Fruit fly (Drosophila melanogaster): ENCODE measurements around the gene brv1.

Gene brv1

DNA sequence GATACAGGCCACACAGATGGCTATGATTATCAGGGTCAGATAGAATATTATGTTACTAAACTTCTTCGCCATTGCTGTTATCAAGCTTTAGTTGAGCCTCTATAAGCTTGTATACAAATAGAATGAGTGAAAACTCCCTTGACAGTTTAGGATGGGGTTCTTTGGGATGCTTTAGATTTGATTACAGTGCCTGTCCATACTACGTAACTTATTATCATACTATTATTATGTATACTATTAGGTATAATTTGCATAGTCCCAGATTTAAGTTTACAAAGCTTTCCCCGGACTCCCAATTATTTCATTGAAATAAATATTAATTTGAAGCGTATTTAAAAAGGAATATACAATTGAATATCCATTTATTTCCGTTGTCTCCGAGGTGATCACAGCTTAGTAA, at the start of gene brv1:
Gene brv1, minus strand, starts transcription at position 101 of the 400 bp plus-strand sequence.
- no peak for TF ChIP-seq CG4496 (GFP tag; IDR thresholded peaks at IDR 0.05)
- TF ChIP-seq Ets98B (GFP tag; IDR thresholded peaks at IDR 0.05) = no peak
- TF ChIP-seq CG9948 (tag; optimal IDR thresholded peaks at IDR 0.05) = no peak
- TF ChIP-seq fd96Ca (GFP tag; IDR thresholded peaks at IDR 0.05) = no peak
- no peak for TF ChIP-seq Pif1A (GFP tag; optimal IDR thresholded peaks at IDR 0.05)
- no peak for TF ChIP-seq D1 (tag; optimal IDR thresholded peaks at IDR 0.05)
- TF ChIP-seq gl (tag; optimal IDR thresholded peaks at IDR 0.05) = no peak
- no peak for TF ChIP-seq Snoo (tag; optimal IDR thresholded peaks at IDR 0.05)

dm6 chr3L:19532443-19532842, 46.1 kb upstream of the brv1 start, which contains the start of gene Cpr76Bd:
Gene Cpr76Bd, plus strand, starts transcription at chr3L:19532743.
- TF ChIP-seq CG4496 (GFP tag; IDR thresholded peaks at IDR 0.05) (0 out of 3 replicates have a peak, but pooled peaks have one; percentile 19), CG8301 (tag; optimal IDR thresholded peaks at IDR 0.05) (no peak)

DNA sequence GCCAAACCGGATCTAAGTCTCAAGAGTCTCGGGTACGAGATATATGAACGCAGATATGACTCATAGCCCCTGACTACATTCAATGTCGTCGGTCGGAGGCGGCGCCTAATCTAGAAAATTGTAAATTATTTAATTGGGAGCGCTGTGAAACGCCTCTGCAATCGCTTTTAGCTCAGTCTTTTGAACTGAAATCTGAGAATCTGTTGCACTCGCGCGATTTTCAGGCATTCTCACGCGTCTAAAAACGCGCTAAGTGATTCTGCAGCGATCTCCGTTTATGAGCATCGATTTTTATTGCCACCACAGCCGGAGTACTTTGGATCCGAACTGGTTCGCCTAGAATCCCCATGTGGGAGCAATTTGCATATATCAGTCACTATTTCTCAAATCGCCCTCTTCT, 42.2 kb upstream of the brv1 start:
- TF ChIP-seq Ets98B (GFP tag; IDR thresholded peaks at IDR 0.05) = no peak
- no peak for TF ChIP-seq D1 (tag; optimal IDR thresholded peaks at IDR 0.05)

DNA sequence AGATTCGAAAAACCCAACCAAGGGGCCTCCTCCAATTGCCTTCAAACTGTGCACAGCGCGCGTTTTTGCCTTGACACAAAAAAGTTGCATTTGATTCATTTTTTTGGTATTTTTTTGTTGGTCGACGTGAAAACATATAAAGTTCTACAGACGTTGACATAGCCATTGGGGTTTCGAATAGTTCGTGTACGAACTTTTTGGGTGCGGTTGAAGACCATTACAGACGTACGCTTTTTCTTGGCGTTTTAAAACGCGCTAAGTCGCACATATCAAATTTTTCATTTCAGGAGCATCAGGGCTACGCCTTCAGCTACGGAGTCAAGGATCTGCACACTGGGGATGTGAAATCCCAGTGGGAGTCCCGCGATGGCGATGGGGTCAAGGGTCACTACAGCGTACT, 39.4 kb upstream of the brv1 start:
- TF ChIP-seq EcR (GFP tag; optimal IDR thresholded peaks at IDR 0.05) (no peak), Ets98B (GFP tag; IDR thresholded peaks at IDR 0.05) (no peak)

DNA sequence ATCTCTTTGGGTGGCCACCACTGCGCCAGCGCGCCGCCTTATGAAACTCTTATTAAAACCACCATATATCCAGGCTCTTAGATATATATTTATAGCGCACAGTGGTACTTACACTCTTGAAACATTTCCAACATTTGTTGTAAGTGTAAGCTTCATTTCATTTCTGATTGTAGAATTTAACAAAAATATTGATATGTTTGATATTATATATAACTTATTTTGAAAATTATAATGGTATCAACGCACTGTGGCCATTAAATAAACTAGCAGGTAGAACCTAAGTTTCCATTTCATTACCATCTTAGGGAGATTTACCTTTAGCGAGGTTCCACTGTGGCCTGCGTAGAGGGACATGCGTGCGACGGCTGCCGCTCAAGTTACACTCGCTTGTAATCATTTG, 38.4 kb upstream of the brv1 start:
- no peak for TF ChIP-seq CG9948 (tag; optimal IDR thresholded peaks at IDR 0.05)
- no peak for TF ChIP-seq gl (tag; optimal IDR thresholded peaks at IDR 0.05)
- TF ChIP-seq CG15710 (tag; optimal IDR thresholded peaks at IDR 0.05) = no peak
- no peak for TF ChIP-seq EcR (GFP tag; optimal IDR thresholded peaks at IDR 0.05)
- no peak for TF ChIP-seq Ets98B (GFP tag; IDR thresholded peaks at IDR 0.05)
- no peak for TF ChIP-seq D1 (tag; optimal IDR thresholded peaks at IDR 0.05)
- no peak; the same call in 1 of the 2 replicates for TF ChIP-seq rn (GFP tag; IDR thresholded peaks at IDR 0.05)
- TF ChIP-seq CG17806 (tag; optimal IDR thresholded peaks at IDR 0.05) = no peak
- peak; percentile 23; the same call in 1 of the 3 replicates for TF ChIP-seq fd96Ca (GFP tag; IDR thresholded peaks at IDR 0.05)
- no peak for TF ChIP-seq Pif1A (GFP tag; optimal IDR thresholded peaks at IDR 0.05)
- 0 out of 2 replicates have a peak, but pooled peaks have one; percentile 7 for TF ChIP-seq CG10348 (GFP tag; IDR thresholded peaks at IDR 0.05)
- TF ChIP-seq CG32121 (GFP tag; IDR thresholded peaks at IDR 0.05) = peak; percentile 61
- no peak for TF ChIP-seq Snoo (tag; optimal IDR thresholded peaks at IDR 0.05)

DNA sequence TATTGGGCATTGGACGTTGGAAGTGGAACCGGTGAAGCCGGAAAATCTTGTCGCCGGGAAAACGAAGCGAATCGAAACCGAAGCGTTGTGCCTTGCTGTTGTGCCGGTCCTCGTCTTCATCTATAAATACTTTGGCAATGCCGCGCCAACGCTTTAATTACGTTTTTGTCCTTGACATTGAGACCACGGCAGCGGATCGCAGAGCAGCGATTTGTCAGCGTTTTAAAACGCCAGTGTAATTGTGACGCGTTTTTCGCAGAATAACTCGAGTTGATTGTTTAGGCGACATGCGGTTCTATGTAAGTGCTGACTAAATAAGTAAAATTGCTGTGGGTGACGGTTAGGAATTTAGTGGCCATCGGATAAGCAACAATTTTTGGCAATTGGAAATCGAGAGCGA, 34.8 kb upstream of the brv1 start:
- no peak for TF ChIP-seq rn (GFP tag; IDR thresholded peaks at IDR 0.05)
- no peak for TF ChIP-seq CG12605 (GFP tag; IDR thresholded peaks at IDR 0.05)
- TF ChIP-seq Snoo (tag; optimal IDR thresholded peaks at IDR 0.05) = no peak
- TF ChIP-seq fd96Ca (GFP tag; IDR thresholded peaks at IDR 0.05) = no peak
- TF ChIP-seq CG14655 (GFP tag; optimal IDR thresholded peaks at IDR 0.05) = no peak
- no peak for TF ChIP-seq EcR (GFP tag; optimal IDR thresholded peaks at IDR 0.05)

- TF ChIP-seq CG34367 (tag; optimal IDR thresholded peaks at IDR 0.05) (no peak), CG9948 (tag; optimal IDR thresholded peaks at IDR 0.05) (no peak), CG8301 (tag; optimal IDR thresholded peaks at IDR 0.05) (no peak), Pif1B (GFP tag; optimal IDR thresholded peaks at IDR 0.05) (no peak), CG15710 (tag; optimal IDR thresholded peaks at IDR 0.05) (no peak), D1 (tag; optimal IDR thresholded peaks at IDR 0.05) (no peak), CG17806 (tag; optimal IDR thresholded peaks at IDR 0.05) (no peak)
These were observed 34.3 kb upstream of the brv1 start, which contains the start of gene Cpr76Bc for dm6 chr3L:19520645-19521044. Gene Cpr76Bc, plus strand, starts transcription at chr3L:19520945.

dm6 chr3L:19519349-19519748, 33.1 kb upstream of the brv1 start, which contains the start of gene Cpr76Bb:
Gene Cpr76Bb, plus strand, starts transcription at chr3L:19519649.
- TF ChIP-seq CG14655 (GFP tag; optimal IDR thresholded peaks at IDR 0.05) (no peak), CG8159 (tag; optimal IDR thresholded peaks at IDR 0.05) (no peak), Pif1B (GFP tag; optimal IDR thresholded peaks at IDR 0.05) (no peak), EcR (GFP tag; optimal IDR thresholded peaks at IDR 0.05) (no peak), CG9948 (tag; optimal IDR thresholded peaks at IDR 0.05) (no peak), CG32121 (GFP tag; IDR thresholded peaks at IDR 0.05) (no peak)

DNA sequence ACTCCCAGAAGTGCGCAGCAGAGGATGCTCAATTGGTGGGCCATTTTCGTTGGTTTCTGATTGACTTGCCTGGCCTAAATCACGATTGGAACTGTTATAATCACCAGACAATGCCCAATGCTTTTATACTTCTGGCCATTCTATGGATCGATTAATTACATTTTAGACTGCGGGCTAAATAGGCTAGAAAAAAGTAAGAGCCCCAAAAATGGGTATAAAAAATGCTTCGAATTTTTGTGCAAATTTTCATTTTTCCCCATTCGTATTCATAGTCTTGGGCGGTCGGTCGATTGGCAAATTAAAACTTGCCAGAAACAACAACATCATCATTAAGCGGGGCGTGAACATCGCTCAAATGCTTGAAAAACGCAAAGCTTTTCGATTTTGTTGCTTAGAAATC, 31.9 kb upstream of the brv1 start, which contains the start of gene Cpr76Ba:
Gene Cpr76Ba, minus strand, starts transcription at position 101 of the 400 bp plus-strand sequence.
- TF ChIP-seq CG4496 (GFP tag; IDR thresholded peaks at IDR 0.05) = no peak
- no peak for TF ChIP-seq CG32121 (GFP tag; IDR thresholded peaks at IDR 0.05)
- no peak for TF ChIP-seq CG34367 (tag; optimal IDR thresholded peaks at IDR 0.05)
- no peak for TF ChIP-seq rn (GFP tag; IDR thresholded peaks at IDR 0.05)
- no peak for TF ChIP-seq CG8159 (tag; optimal IDR thresholded peaks at IDR 0.05)
- no peak for TF ChIP-seq Pif1B (GFP tag; optimal IDR thresholded peaks at IDR 0.05)
- TF ChIP-seq CG10348 (GFP tag; IDR thresholded peaks at IDR 0.05) = no peak
- TF ChIP-seq CG9948 (tag; optimal IDR thresholded peaks at IDR 0.05) = no peak
- no peak for TF ChIP-seq CG17806 (tag; optimal IDR thresholded peaks at IDR 0.05)
- TF ChIP-seq CG14655 (GFP tag; optimal IDR thresholded peaks at IDR 0.05) = no peak
